Worm (Caenorhabditis elegans) whole organism, L4/young adult: Measurements from ENCODE around the gene C13F10.5.

Experiments
- W03F9.2 ChIP-seq: fragments of 150-350 bp; optimal IDR thresholded peaks from 2 replicates; lab custom pipeline; 2014; ENCODE audit warnings: missing biosample characterization, missing genetic modification characterization
- dao-5 ChIP-seq: sonication (generic microtip); optimal IDR thresholded peaks from 2 replicates; lab custom pipeline; 2016; ENCODE audit warnings: missing genotype, missing genetic modification characterization, moderate library complexity, missing compliant biosample characterization
- him-1 ChIP-seq: sonication (generic microtip); optimal IDR thresholded peaks from 2 replicates; lab custom pipeline; 2016; ENCODE audit warnings: missing genotype, missing genetic modification reagents, missing genetic modification characterization, missing compliant biosample characterization

- TF ChIP-seq W03F9.2 (tag; lab: Kevin White, UChicago) = no peak
- no peak for TF ChIP-seq him-1 (tag; lab: Kevin White, UChicago)
- TF ChIP-seq dao-5 (tag; lab: Kevin White, UChicago) = no peak
These were observed 4.1 kb downstream of the C13F10.5 start, which contains the start of gene soap-1 for ce11 chrV:7214802-7215201.
